Fruit fly (Drosophila melanogaster) whole organism, prepupa: ENCODE measurements around the gene CG32073.
A peak's percentile ranks its signal among the peaks of the same experiment; 100 is the strongest.

Experiments used
- Blimp-1 ChIP-seq: fragments of 200-800 bp; sonication (Bioruptor generic); optimal IDR thresholded peaks from 3 replicates; lab custom pipeline; 2017; ENCODE audit warnings: missing biosample characterization, missing genetic modification characterization, mild to moderate bottlenecking, moderate library complexity, missing genetic modification reagents
- CG10631 ChIP-seq: fragments of 200-800 bp; sonication (Bioruptor generic); optimal IDR thresholded peaks from 2 replicates; lab custom pipeline; 2016; ENCODE audit warnings: missing biosample characterization, missing genetic modification characterization
- CG10669 ChIP-seq: fragments of 200-800 bp; sonication (Bioruptor generic); optimal IDR thresholded peaks from 3 replicates; lab custom pipeline; 2018; ENCODE audit warnings: missing biosample characterization, mild to moderate bottlenecking, missing genetic modification characterization, moderate library complexity
- CG11294 ChIP-seq: fragments of 200-800 bp; sonication (Bioruptor generic); IDR thresholded peaks from 2 replicates; pipeline ENCODE4 v1.3.6; 2022; ENCODE audit warnings: missing biosample characterization, missing genetic modification characterization
- CG11902 ChIP-seq: fragments of 200-800 bp; sonication (Bioruptor generic); optimal IDR thresholded peaks from 3 replicates; lab custom pipeline; 2016; ENCODE audit warnings: missing biosample characterization, missing genetic modification characterization
- CG16779 ChIP-seq: fragments of 200-800 bp; sonication (Bioruptor generic); optimal IDR thresholded peaks from 3 replicates; lab custom pipeline; 2017; ENCODE audit warnings: missing biosample characterization, mild to moderate bottlenecking, missing genetic modification characterization
- CG3032 ChIP-seq: fragments of 200-800 bp; optimal IDR thresholded peaks from 2 replicates; lab custom pipeline; 2019; ENCODE audit warnings: missing biosample characterization, mild to moderate bottlenecking, missing genetic modification characterization, moderate library complexity
- CG34406 ChIP-seq: fragments of 200-800 bp; sonication (Bioruptor generic); optimal IDR thresholded peaks from 3 replicates; lab custom pipeline; 2016; ENCODE audit warnings: missing biosample characterization, missing genetic modification characterization
- CG3919 ChIP-seq: fragments of 200-800 bp; sonication (Bioruptor generic); optimal IDR thresholded peaks from 3 replicates; lab custom pipeline; 2016; ENCODE audit warnings: missing biosample characterization, missing genetic modification characterization
- CG6163 ChIP-seq: fragments of 200-800 bp; sonication (Bioruptor generic); IDR thresholded peaks from 3 replicates; pipeline ENCODE4 v1.3.6; 2022; ENCODE audit warnings: missing biosample characterization, missing genetic modification characterization
- CG6792 ChIP-seq: fragments of 200-800 bp; sonication (Bioruptor generic); optimal IDR thresholded peaks from 3 replicates; lab custom pipeline; 2016; ENCODE audit warnings: missing biosample characterization, missing genetic modification characterization
- CG6808 ChIP-seq: fragments of 200-800 bp; sonication (Bioruptor generic); optimal IDR thresholded peaks from 3 replicates; lab custom pipeline; 2017; ENCODE audit warnings: missing biosample characterization, missing genetic modification characterization, mild to moderate bottlenecking, moderate library complexity, missing genetic modification reagents
- CG6854 ChIP-seq: fragments of 200-800 bp; sonication (Bioruptor generic); optimal IDR thresholded peaks from 2 replicates; lab custom pipeline; 2017; ENCODE audit warnings: missing biosample characterization, mild to moderate bottlenecking, missing genetic modification characterization
- CG7368 ChIP-seq: fragments of 200-800 bp; sonication (Bioruptor generic); optimal IDR thresholded peaks from 3 replicates; lab custom pipeline; 2016; ENCODE audit warnings: missing biosample characterization, missing genetic modification characterization
- CG8119 ChIP-seq: fragments of 200-800 bp; sonication (Bioruptor generic); IDR thresholded peaks from 3 replicates; pipeline ENCODE4 v1.3.6; 2022; ENCODE audit warnings: missing biosample characterization, missing genetic modification characterization
- CG8632 ChIP-seq: fragments of 200-800 bp; sonication (Bioruptor generic); optimal IDR thresholded peaks from 3 replicates; lab custom pipeline; 2016; ENCODE audit warnings: missing biosample characterization, missing genetic modification characterization
- Eip78C ChIP-seq: fragments of 200-800 bp; sonication (Bioruptor generic); peaks from one replicate; lab custom pipeline; 2016; ENCODE audit warnings: missing biosample characterization, missing genetic modification characterization
- Eip93F ChIP-seq: fragments of 200-800 bp; sonication (Bioruptor generic); optimal IDR thresholded peaks from 2 replicates; lab custom pipeline; 2016; ENCODE audit warnings: missing biosample characterization, mild to moderate bottlenecking, missing genetic modification characterization
- Ets21C ChIP-seq: fragments of 200-800 bp; sonication (Bioruptor generic); optimal IDR thresholded peaks from 3 replicates; lab custom pipeline; 2016; ENCODE audit warnings: missing biosample characterization, missing genetic modification characterization
- Ets96B ChIP-seq: fragments of 200-800 bp; optimal IDR thresholded peaks from 2 replicates; lab custom pipeline; 2019; ENCODE audit warnings: missing biosample characterization, mild to moderate bottlenecking, missing genetic modification characterization, moderate library complexity
- Gug ChIP-seq: fragments of 200-800 bp; sonication (Bioruptor generic); IDR thresholded peaks from 2 replicates; pipeline ENCODE4 v1.3.6; 2022; ENCODE audit warnings: missing biosample characterization, missing genetic modification characterization
- Hr38 ChIP-seq: sonication (Bioruptor generic); optimal IDR thresholded peaks from 2 replicates; lab custom pipeline; 2016; ENCODE audit warnings: missing biosample characterization, missing genetic modification characterization
- Hr39 ChIP-seq: fragments of 200-800 bp; sonication (Bioruptor generic); optimal IDR thresholded peaks from 2 replicates; lab custom pipeline; 2016; ENCODE audit warnings: missing biosample characterization, missing genetic modification characterization
- Hr4 ChIP-seq: fragments of 200-800 bp; sonication (Bioruptor generic); optimal IDR thresholded peaks from 3 replicates; lab custom pipeline; 2016; ENCODE audit warnings: missing biosample characterization, missing genetic modification characterization
- Lpt ChIP-seq: fragments of 200-800 bp; sonication (Bioruptor generic); optimal IDR thresholded peaks from 3 replicates; lab custom pipeline; 2016; ENCODE audit warnings: missing biosample characterization, missing genetic modification characterization
- Met ChIP-seq: fragments of 200-800 bp; sonication (Bioruptor generic); optimal IDR thresholded peaks from 3 replicates; lab custom pipeline; 2016; ENCODE audit warnings: missing biosample characterization, missing genetic modification characterization
- OdsH ChIP-seq: fragments of 200-800 bp; sonication (Bioruptor generic); optimal IDR thresholded peaks from 3 replicates; lab custom pipeline; 2016; ENCODE audit warnings: missing biosample characterization, missing genetic modification characterization
- Smox ChIP-seq: fragments of 200-800 bp; sonication (Bioruptor generic); optimal IDR thresholded peaks from 3 replicates; lab custom pipeline; 2016; ENCODE audit warnings: missing biosample characterization, missing genetic modification characterization
- Sox102F ChIP-seq: fragments of 200-800 bp; sonication (Bioruptor generic); optimal IDR thresholded peaks from 2 replicates; lab custom pipeline; 2016; ENCODE audit warnings: missing biosample characterization, mild to moderate bottlenecking, missing genetic modification characterization
- Sox14 ChIP-seq: fragments of 200-800 bp; sonication (Bioruptor generic); optimal IDR thresholded peaks from 3 replicates; lab custom pipeline; 2016; ENCODE audit warnings: missing biosample characterization, missing genetic modification characterization
- Sox15 ChIP-seq: fragments of 200-800 bp; sonication (Bioruptor generic); optimal IDR thresholded peaks from 3 replicates; lab custom pipeline; 2016; ENCODE audit warnings: missing biosample characterization, missing genetic modification characterization
- achi ChIP-seq: fragments of 200-800 bp; sonication (Bioruptor generic); optimal IDR thresholded peaks from 3 replicates; lab custom pipeline; 2016; ENCODE audit warnings: missing biosample characterization, missing genetic modification characterization
- eg ChIP-seq: fragments of 200-800 bp; sonication (Bioruptor generic); IDR thresholded peaks from 3 replicates; pipeline ENCODE4 v1.3.6; 2022; ENCODE audit warnings: missing biosample characterization, missing genetic modification characterization
- esn ChIP-seq: fragments of 200-800 bp; sonication (Bioruptor generic); optimal IDR thresholded peaks from 2 replicates; lab custom pipeline; 2016; ENCODE audit warnings: missing biosample characterization, mild to moderate bottlenecking, missing genetic modification characterization, moderate library complexity
- fd59A ChIP-seq: fragments of 200-800 bp; sonication (Bioruptor generic); optimal IDR thresholded peaks from 2 replicates; lab custom pipeline; 2017; ENCODE audit warnings: missing biosample characterization, mild to moderate bottlenecking, missing genetic modification characterization, missing genetic modification reagents
- fd85E ChIP-seq: fragments of 200-800 bp; sonication (Bioruptor generic); optimal IDR thresholded peaks from 3 replicates; lab custom pipeline; 2016; ENCODE audit warnings: missing biosample characterization, missing genetic modification characterization
- lz ChIP-seq: fragments of 200-800 bp; sonication (Bioruptor generic); optimal IDR thresholded peaks from 3 replicates; lab custom pipeline; 2016; ENCODE audit warnings: missing biosample characterization, missing genetic modification characterization
- net ChIP-seq: fragments of 200-800 bp; sonication (Bioruptor generic); optimal IDR thresholded peaks from 3 replicates; lab custom pipeline; 2016; ENCODE audit warnings: missing biosample characterization, missing genetic modification characterization
- pdm3 ChIP-seq: fragments of 200-800 bp; sonication (Bioruptor generic); optimal IDR thresholded peaks from 3 replicates; lab custom pipeline; 2016; ENCODE audit warnings: missing biosample characterization, missing genetic modification characterization
- salr ChIP-seq, 2 experiments: fragments of 200-800 bp; sonication (Bioruptor generic); optimal IDR thresholded peaks; 3 replicates each; lab custom pipeline; 2016 to 2018; ENCODE audit warnings: missing biosample characterization in 2 of 2, missing genetic modification characterization in 2 of 2, mild to moderate bottlenecking in 1 of 2
- spab ChIP-seq: fragments of 200-800 bp; sonication (Bioruptor generic); optimal IDR thresholded peaks from 2 replicates; lab custom pipeline; 2017; ENCODE audit warnings: missing biosample characterization, mild to moderate bottlenecking, missing genetic modification characterization, missing genetic modification reagents
- ss ChIP-seq, 2 experiments: fragments of 200-800 bp; sonication (Bioruptor generic); optimal IDR thresholded peaks; 2 replicates in 1 of 2; 3 replicates in 1 of 2; lab custom pipeline; 2017 to 2018; ENCODE audit warnings: mild to moderate bottlenecking in 2 of 2, missing biosample characterization in 2 of 2, missing genetic modification characterization in 2 of 2, moderate library complexity in 1 of 2
- svp ChIP-seq: fragments of 200-800 bp; sonication (Bioruptor generic); peaks from one replicate; lab custom pipeline; 2016; ENCODE audit warnings: missing biosample characterization, missing genetic modification characterization

CG32073 gene

dm6 chr3L:11118627-11119395, 11.4 kb upstream of the CG32073 start (continued):
- TF ChIP-seq Hr4 (GFP tag; lab: Kevin White, UChicago) (peak; percentile 8), eg (GFP tag; lab: Robert Waterston, UW) (peak; percentile 53; the same call in 2 of the 3 replicates), Smox (GFP tag; lab: Kevin White, UChicago) (no peak), Eip93F (GFP tag; lab: Kevin White, UChicago) (no peak), CG34406 (GFP tag; lab: Kevin White, UChicago) (no peak), CG8119 (GFP tag; lab: Robert Waterston, UW) (peak; percentile 72)

- TF ChIP-seq CG10631 (GFP tag; lab: Kevin White, UChicago) (no peak), Sox102F (no peak), svp (GFP tag; lab: Kevin White, UChicago) (no peak), Blimp-1 (GFP tag; lab: Kevin White, UChicago) (no peak), esn (no peak), Sox15 (GFP tag; lab: Kevin White, UChicago) (no peak), Ets21C (no peak), fd85E (GFP tag; lab: Kevin White, UChicago) (no peak)
These were observed 10.4 kb upstream of the CG32073 start for dm6 chr3L:11117733-11118132.

dm6 chr3L:11113198-11114197, 6.1 kb upstream of the CG32073 start, which contains the start of gene Sod1:
Gene Sod1 (minus strand): TSS chr3L:11113740.
- TF ChIP-seq svp (GFP tag; lab: Kevin White, UChicago) (peak; percentile 99), eg (GFP tag; lab: Robert Waterston, UW) (no peak; the same call in 2 of the 3 replicates), CG11902 (GFP tag; lab: Kevin White, UChicago) (no peak), CG6854 (peak; percentile 91), Sox14 (GFP tag; lab: Kevin White, UChicago) (peak; percentile 58), Ets96B (tag; lab: Kevin White, UChicago) (peak; percentile 26), spab (GFP tag; lab: Kevin White, UChicago) (peak; percentile 66), achi (peak; percentile 25), Smox (GFP tag; lab: Kevin White, UChicago) (no peak), CG7368 (no peak), CG3919 (GFP tag; lab: Kevin White, UChicago) (no peak), CG11294 (GFP tag; lab: Robert Waterston, UW) (no peak), Ets21C (no peak), ss (GFP tag; optimal IDR thresholded peaks at IDR 0.05; lab: Kevin White, UChicago) (peak; percentile 92 to 93), CG8632 (no peak), CG6792 (GFP tag; lab: Kevin White, UChicago) (no peak), CG6808 (GFP tag; lab: Kevin White, UChicago) (peak; percentile 88), Met (no peak), Lpt (GFP tag; lab: Kevin White, UChicago) (peak; percentile 19), Hr38 (no peak), fd59A (no peak), Hr4 (GFP tag; lab: Kevin White, UChicago) (peak; percentile 59), CG10631 (GFP tag; lab: Kevin White, UChicago) (no peak), pdm3 (GFP tag; lab: Kevin White, UChicago) (no peak), Gug (GFP tag; lab: Robert Waterston, UW) (no peak; the same call in 1 of the 2 replicates), esn (peak; percentile 2), salr (GFP tag; optimal IDR thresholded peaks at IDR 0.05; lab: Kevin White, UChicago) (peak in 1 of 2 experiments; percentile 47), lz (GFP tag; lab: Kevin White, UChicago) (no peak), OdsH (GFP tag; lab: Kevin White, UChicago) (no peak), CG16779 (tag; lab: Kevin White, UChicago) (peak; percentile 60), CG10669 (GFP tag; lab: Kevin White, UChicago) (peak; percentile 68), CG34406 (GFP tag; lab: Kevin White, UChicago) (no peak), Hr39 (no peak), net (GFP tag; lab: Kevin White, UChicago) (no peak), CG6163 (no peak), CG3032 (tag; lab: Kevin White, UChicago) (no peak), Eip78C (GFP tag; lab: Kevin White, UChicago) (peak; percentile 79)
